Fruit fly (Drosophila melanogaster): ENCODE measurements around the gene CG8478.

Gene CG8478

dm6 chr3R:9762955-9763931 is at the start of gene CG8478, which contains the start of gene Snap24 (continued):
- peak; percentile 2 for TF ChIP-seq mam (GFP tag; optimal IDR thresholded peaks at IDR 0.05)
- TF ChIP-seq Drgx (GFP tag; IDR thresholded peaks at IDR 0.05), result no peak
- no peak for TF ChIP-seq salm (tag; optimal IDR thresholded peaks at IDR 0.05)
- TF ChIP-seq Bteb2 (GFP tag; optimal IDR thresholded peaks at IDR 0.05), result no peak
- no peak for TF ChIP-seq pb (GFP tag; optimal IDR thresholded peaks at IDR 0.05)
- TF ChIP-seq p53 (GFP tag; optimal IDR thresholded peaks at IDR 0.05), result no peak
- peak; percentile 25 for TF ChIP-seq Ets97D (GFP tag; optimal IDR thresholded peaks at IDR 0.05)
- no peak for TF ChIP-seq CG12155 (GFP tag; optimal IDR thresholded peaks at IDR 0.05)
- no peak for TF ChIP-seq crc (GFP tag; optimal IDR thresholded peaks at IDR 0.05)
- TF ChIP-seq CG12744 (GFP tag; optimal IDR thresholded peaks at IDR 0.05), result no peak
- no peak for TF ChIP-seq gro (GFP tag; optimal IDR thresholded peaks at IDR 0.05)
- TF ChIP-seq HLH4C (GFP tag; IDR thresholded peaks at IDR 0.05; ENCODE audit: partially characterized antibody), result peak; percentile 77
- TF ChIP-seq sr (GFP tag; IDR thresholded peaks at IDR 0.05), result no peak
- TF ChIP-seq lilli (GFP tag; optimal IDR thresholded peaks at IDR 0.05), result peak; percentile 30
- peak; percentile 12 for TF ChIP-seq zen (tag; optimal IDR thresholded peaks at IDR 0.05)
- TF ChIP-seq CG10462 (GFP tag; optimal IDR thresholded peaks at IDR 0.05), result no peak
- TF ChIP-seq Dip3 (GFP tag; optimal IDR thresholded peaks at IDR 0.05), result no peak
- no peak for TF ChIP-seq Neu2 (GFP tag; optimal IDR thresholded peaks at IDR 0.05; ENCODE audit: borderline replicate concordance)
- no peak for TF ChIP-seq unpg (GFP tag; optimal IDR thresholded peaks at IDR 0.05)
- TF ChIP-seq her (GFP tag; optimal IDR thresholded peaks at IDR 0.05), result no peak
- no peak for TF ChIP-seq CG11093 (GFP tag; IDR thresholded peaks at IDR 0.05)
- TF ChIP-seq ash1 (GFP tag; optimal IDR thresholded peaks at IDR 0.05), result no peak
- no peak for TF ChIP-seq CG7928 (GFP tag; optimal IDR thresholded peaks at IDR 0.05)
- peak; percentile 56; the same call in 2 of the 3 replicates for TF ChIP-seq mld (GFP tag; IDR thresholded peaks at IDR 0.05; ENCODE audit: partially characterized antibody)
- TF ChIP-seq nom (GFP tag; optimal IDR thresholded peaks at IDR 0.05), result no peak
- TF ChIP-seq CG6175 (GFP tag; IDR thresholded peaks at IDR 0.05), result no peak
- no peak for TF ChIP-seq br (optimal IDR thresholded peaks at IDR 0.05)
- TF ChIP-seq MBD-R2 (GFP tag; IDR thresholded peaks at IDR 0.05), result peak; percentile 59
- no peak for TF ChIP-seq NK7.1 (GFP tag; optimal IDR thresholded peaks at IDR 0.05)
- TF ChIP-seq tin (GFP tag; optimal IDR thresholded peaks at IDR 0.05), result no peak
- TF ChIP-seq ATbp (GFP tag; optimal IDR thresholded peaks at IDR 0.05), result no peak
- TF ChIP-seq Myb (GFP tag; optimal IDR thresholded peaks at IDR 0.05), result peak; percentile 75
- no peak for TF ChIP-seq oc (tag; optimal IDR thresholded peaks at IDR 0.05)
- TF ChIP-seq CG17829 (tag; optimal IDR thresholded peaks at IDR 0.05), result no peak
- TF ChIP-seq pum (GFP tag; optimal IDR thresholded peaks at IDR 0.05), result no peak
- TF ChIP-seq Dad (GFP tag; optimal IDR thresholded peaks at IDR 0.05), result no peak
- TF ChIP-seq CG2889 (GFP tag; IDR thresholded peaks at IDR 0.05), result no peak
- no peak for TF ChIP-seq Dbx (GFP tag; IDR thresholded peaks at IDR 0.05)
- TF ChIP-seq CG32772 (GFP tag; IDR thresholded peaks at IDR 0.05), result no peak
- peak; percentile 88 for TF ChIP-seq amos (GFP tag; IDR thresholded peaks at IDR 0.05; ENCODE audit: partially characterized antibody)
- no peak for TF ChIP-seq HHEX (GFP tag; optimal IDR thresholded peaks at IDR 0.05)
- TF ChIP-seq Gsc (GFP tag; IDR thresholded peaks at IDR 0.05), result no peak
- TF ChIP-seq dan (GFP tag; IDR thresholded peaks at IDR 0.05), result no peak
- no peak for TF ChIP-seq HLHmδ (GFP tag; optimal IDR thresholded peaks at IDR 0.05)
- TF ChIP-seq CG5953 (GFP tag; IDR thresholded peaks at IDR 0.05), result no peak
- no peak for TF ChIP-seq bowl (GFP tag; IDR thresholded peaks at IDR 0.05)
- TF ChIP-seq az2 (GFP tag; optimal IDR thresholded peaks at IDR 0.05), result no peak
- TF ChIP-seq Hmr (GFP tag; optimal IDR thresholded peaks at IDR 0.05), result no peak
- no peak for TF ChIP-seq da (GFP tag; optimal IDR thresholded peaks at IDR 0.05)
- TF ChIP-seq Lhr (GFP tag; optimal IDR thresholded peaks at IDR 0.05), result no peak

Measured in whole organism, embryonic.